Worm (Caenorhabditis elegans) whole organism, L1 larva: ENCODE data around the gene pqn-39.

Source experiments
- C16A3.4 ChIP-seq: fragments of 150-350 bp; optimal IDR thresholded peaks from 2 replicates; lab custom pipeline; 2014; ENCODE audit warnings: missing biosample characterization, missing genetic modification characterization
- F16B12.6 ChIP-seq: fragments of 150-350 bp; optimal IDR thresholded peaks from 2 replicates; lab custom pipeline; 2014; ENCODE audit warnings: missing biosample characterization, missing genetic modification characterization
- aly-2 ChIP-seq: fragments of 150-350 bp; optimal IDR thresholded peaks from 2 replicates; lab custom pipeline; 2014; ENCODE audit warnings: missing biosample characterization, missing genetic modification characterization
- ceh-82 ChIP-seq, 3 experiments: fragments of 150-350 bp in 1 of 3; sonication (generic microtip) in 2 of 3; optimal IDR thresholded peaks; 2 replicates each; lab custom pipeline; 2014 to 2017; ENCODE audit warnings: missing biosample characterization in 3 of 3, missing genetic modification characterization in 3 of 3
- ces-1 ChIP-seq: fragments of 150-350 bp; optimal IDR thresholded peaks from 2 replicates; lab custom pipeline; 2014; ENCODE audit warnings: missing biosample characterization, missing genetic modification reagents, missing genetic modification characterization
- dpl-1 ChIP-seq, 3 experiments: fragments of 150-350 bp in 2 of 3; sonication (generic microtip) in 1 of 3; optimal IDR thresholded peaks; 2 replicates each; lab custom pipeline; 2014 to 2017; ENCODE audit warnings: missing biosample characterization in 3 of 3, missing genetic modification characterization in 3 of 3, missing genetic modification reagents in 3 of 3
- dsc-1 ChIP-seq: sonication (generic microtip); optimal IDR thresholded peaks from 2 replicates; lab custom pipeline; 2016; ENCODE audit warnings: mild to moderate bottlenecking, missing genetic modification characterization, missing compliant biosample characterization
- efl-1 ChIP-seq, 4 experiments: fragments of 150-350 bp; optimal IDR thresholded peaks in 3 of 4; peaks in 1 of 4; 1 replicate in 1 of 4; 2 replicates in 3 of 4; lab custom pipeline; 2014; ENCODE audit warnings: missing biosample characterization in 2 of 4, missing genetic modification characterization in 2 of 4, missing genetic modification reagents in 2 of 4
- efl-3 ChIP-seq: fragments of 200-800 bp; sonication (Bioruptor generic); optimal IDR thresholded peaks from 2 replicates; lab custom pipeline; 2018; ENCODE audit warnings: mild to moderate bottlenecking, missing genetic modification characterization, missing compliant biosample characterization
- egl-13 ChIP-seq: sonication (generic microtip); optimal IDR thresholded peaks from 2 replicates; lab custom pipeline; 2016; ENCODE audit warnings: missing genotype, missing genetic modification reagents, missing genetic modification characterization, missing compliant biosample characterization
- elt-2 ChIP-seq: sonication (generic microtip); optimal IDR thresholded peaks from 2 replicates; lab custom pipeline; 2016; ENCODE audit warnings: missing genetic modification characterization, mild to moderate bottlenecking, inconsistent platforms, missing compliant biosample characterization, missing genetic modification reagents
- elt-3 ChIP-seq, 6 experiments: fragments of 150-350 bp in 1 of 6; sonication (generic microtip); optimal IDR thresholded peaks; 2 replicates each; lab custom pipeline; 2017 to 2018; ENCODE audit warnings: missing biosample characterization in 6 of 6, missing genetic modification characterization in 6 of 6, inconsistent platforms in 1 of 6
- ets-5 ChIP-seq: fragments of 200-800 bp; sonication (Bioruptor generic); IDR thresholded peaks from 2 replicates; pipeline ENCODE4 v1.3.6; 2022; ENCODE audit warnings: missing genetic modification characterization, missing compliant biosample characterization
- fkh-10 ChIP-seq: sonication (generic microtip); optimal IDR thresholded peaks from 2 replicates; lab custom pipeline; 2017; ENCODE audit warnings: missing biosample characterization, missing genetic modification reagents, missing genetic modification characterization
- hlh-4 ChIP-seq: sonication (generic microtip); optimal IDR thresholded peaks from 2 replicates; lab custom pipeline; 2016; ENCODE audit warnings: mild to moderate bottlenecking, missing genetic modification characterization, missing compliant biosample characterization
- irx-1 ChIP-seq: sonication (generic microtip); optimal IDR thresholded peaks from 2 replicates; lab custom pipeline; 2016; ENCODE audit warnings: missing genetic modification characterization, missing compliant biosample characterization
- jun-1 ChIP-seq: fragments of 150-350 bp; optimal IDR thresholded peaks from 2 replicates; lab custom pipeline; 2014; ENCODE audit warnings: missing biosample characterization, missing genetic modification reagents, missing genetic modification characterization
- lin-13 ChIP-seq: fragments of 150-350 bp; optimal IDR thresholded peaks from 2 replicates; lab custom pipeline; 2014; ENCODE audit warnings: missing biosample characterization, missing genetic modification reagents, missing genetic modification characterization
- lin-15B ChIP-seq: fragments of 150-350 bp; sonication (generic microtip); optimal IDR thresholded peaks from 3 replicates; lab custom pipeline; 2014; ENCODE audit warnings: missing biosample characterization, missing genetic modification characterization
- lsy-2 ChIP-seq, 2 experiments: fragments of 150-350 bp; optimal IDR thresholded peaks; 2 replicates each; lab custom pipeline; 2014; ENCODE audit warnings: missing biosample characterization in 2 of 2, missing genetic modification characterization in 2 of 2
- mep-1 ChIP-seq: fragments of 150-350 bp; optimal IDR thresholded peaks from 2 replicates; lab custom pipeline; 2014; ENCODE audit warnings: missing biosample characterization, missing genetic modification characterization
- nhr-12 ChIP-seq: sonication (generic microtip); optimal IDR thresholded peaks from 2 replicates; lab custom pipeline; 2017; ENCODE audit warnings: missing biosample characterization, missing genetic modification characterization
- nhr-19 ChIP-seq: fragments of 200-800 bp; sonication (Bioruptor generic); conservative IDR thresholded peaks from 2 replicates; pipeline ENCODE4 v1.3.6; 2022; ENCODE audit warnings: missing genetic modification characterization, missing compliant biosample characterization
- nhr-47 ChIP-seq: sonication (generic microtip); optimal IDR thresholded peaks from 2 replicates; lab custom pipeline; 2016; ENCODE audit warnings: mild to moderate bottlenecking, missing genetic modification characterization, moderate library complexity, missing compliant biosample characterization
- nhr-71 ChIP-seq: sonication (generic microtip); optimal IDR thresholded peaks from 2 replicates; lab custom pipeline; 2016; ENCODE audit warnings: mild to moderate bottlenecking, missing genetic modification characterization, moderate library complexity, missing compliant biosample characterization
- nhr-76 ChIP-seq: sonication (generic microtip); optimal IDR thresholded peaks from 2 replicates; lab custom pipeline; 2017; ENCODE audit warnings: missing biosample characterization, missing genetic modification characterization
- nhr-77 ChIP-seq: fragments of 150-350 bp; optimal IDR thresholded peaks from 2 replicates; lab custom pipeline; 2014; ENCODE audit warnings: missing biosample characterization, missing genetic modification characterization
- nhr-90 ChIP-seq: sonication (generic microtip); optimal IDR thresholded peaks from 2 replicates; lab custom pipeline; 2016; ENCODE audit warnings: mild to moderate bottlenecking, missing genetic modification characterization, missing compliant biosample characterization; ENCODE audit not compliant: poor library complexity
- pag-3 ChIP-seq: sonication (generic microtip); optimal IDR thresholded peaks from 2 replicates; lab custom pipeline; 2017; ENCODE audit warnings: missing genetic modification characterization, mild to moderate bottlenecking, missing compliant biosample characterization, antibody characterized with exemption, borderline replicate concordance; ENCODE audit not compliant: insufficient read depth
- pax-3 ChIP-seq: fragments of 200-800 bp; sonication (Bioruptor generic); optimal IDR thresholded peaks from 2 replicates; lab custom pipeline; 2018; ENCODE audit warnings: mild to moderate bottlenecking, missing genetic modification characterization, moderate library complexity, missing compliant biosample characterization
- skn-1 ChIP-seq: fragments of 150-350 bp; optimal IDR thresholded peaks from 2 replicates; lab custom pipeline; 2014; ENCODE audit warnings: missing biosample characterization, missing genetic modification characterization
- snpc-4 ChIP-seq: fragments of 150-350 bp; optimal IDR thresholded peaks from 2 replicates; lab custom pipeline; 2014; ENCODE audit warnings: missing biosample characterization, missing genetic modification characterization
- snu-23 ChIP-seq: sonication (generic microtip); optimal IDR thresholded peaks from 2 replicates; lab custom pipeline; 2016; ENCODE audit warnings: missing genetic modification characterization, missing compliant biosample characterization
- sox-4 ChIP-seq: sonication (generic microtip); optimal IDR thresholded peaks from 2 replicates; lab custom pipeline; 2016; ENCODE audit warnings: missing genetic modification characterization, missing compliant biosample characterization
- sptf-1 ChIP-seq: fragments of 150-350 bp; optimal IDR thresholded peaks from 2 replicates; lab custom pipeline; 2014; ENCODE audit warnings: missing biosample characterization, missing genetic modification characterization
- sup-37 ChIP-seq: fragments of 200-800 bp; sonication (Bioruptor generic); optimal IDR thresholded peaks from 2 replicates; lab custom pipeline; 2018; ENCODE audit warnings: mild to moderate bottlenecking, missing genetic modification characterization, missing compliant biosample characterization
- tlp-1 ChIP-seq: fragments of 150-350 bp; optimal IDR thresholded peaks from 2 replicates; lab custom pipeline; 2014; ENCODE audit warnings: missing biosample characterization, missing genetic modification characterization
- unc-30 ChIP-seq: sonication (generic microtip); optimal IDR thresholded peaks from 2 replicates; lab custom pipeline; 2017; ENCODE audit warnings: missing biosample characterization, missing genetic modification characterization
- unc-98 ChIP-seq: fragments of 200-800 bp; sonication (Bioruptor generic); IDR thresholded peaks from 2 replicates; pipeline ENCODE4 v1.3.6; 2022; ENCODE audit warnings: missing genetic modification characterization, missing compliant biosample characterization
- vab-15 ChIP-seq: sonication (generic microtip); optimal IDR thresholded peaks from 2 replicates; lab custom pipeline; 2017; ENCODE audit warnings: missing genotype, mild to moderate bottlenecking, missing genetic modification characterization, missing compliant biosample characterization
- zag-1 ChIP-seq: fragments of 150-350 bp; optimal IDR thresholded peaks from 2 replicates; lab custom pipeline; 2014; ENCODE audit warnings: missing biosample characterization, missing genetic modification characterization
- ztf-4 ChIP-seq: fragments of 150-350 bp; optimal IDR thresholded peaks from 2 replicates; lab custom pipeline; 2014; ENCODE audit warnings: missing biosample characterization, missing genetic modification characterization

Gene pqn-39

ce11 chrX:14012417-14012816, 43.9 kb upstream of the pqn-39 start, which contains the start of gene tbc-19:
TSS of gene tbc-19 (minus strand) at chrX:14012517.
- TF ChIP-seq nhr-12 (tag; lab: Kevin White, UChicago) (no peak), lin-13 (GFP tag; lab: Kevin White, UChicago) (no peak), nhr-77 (tag; lab: Kevin White, UChicago) (no peak), efl-3 (GFP tag; lab: Kevin White, UChicago) (no peak), nhr-19 (GFP tag; lab: Robert Waterston, UW) (no peak), ceh-82 (tag; optimal IDR thresholded peaks at IDR 0.05; lab: Kevin White, UChicago) (no peak), ets-5 (GFP tag; lab: Robert Waterston, UW) (no peak), aly-2 (no peak), nhr-90 (tag; lab: Kevin White, UChicago) (no peak), snpc-4 (tag; lab: Kevin White, UChicago) (no peak), C16A3.4 (tag; lab: Kevin White, UChicago) (no peak), snu-23 (GFP tag; lab: Kevin White, UChicago) (no peak), unc-30 (tag; lab: Kevin White, UChicago) (no peak), sox-4 (tag; lab: Kevin White, UChicago) (no peak), sptf-1 (tag; lab: Kevin White, UChicago) (no peak), pax-3 (no peak)
- TF ChIP-seq, all 84 proteins: peak for 0

DNA sequence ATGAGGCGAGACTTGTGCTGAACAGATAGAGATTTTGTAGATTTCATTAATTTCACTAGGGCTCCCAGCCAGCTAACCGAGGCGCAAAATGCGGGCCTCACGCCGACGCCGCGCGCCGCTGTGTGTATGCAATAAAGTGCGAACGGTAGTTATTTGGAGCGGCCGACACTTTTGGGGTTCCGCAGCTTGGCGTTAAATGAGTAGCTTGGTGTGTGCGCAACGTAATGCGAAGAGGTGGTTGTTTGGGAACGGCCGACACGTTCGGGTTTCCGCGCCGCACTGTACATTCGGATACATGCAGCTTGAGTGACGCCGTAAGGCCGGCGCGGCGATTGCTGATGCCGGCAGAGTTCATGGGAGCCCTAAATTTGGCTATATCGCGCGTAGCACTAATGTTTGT, 39.7 kb upstream of the pqn-39 start:
- TF ChIP-seq dpl-1 (GFP tag; optimal IDR thresholded peaks at IDR 0.05; lab: Kevin White, UChicago) (no peak), unc-98 (GFP tag; lab: Robert Waterston, UW) (no peak), nhr-90 (tag; lab: Kevin White, UChicago) (no peak), nhr-71 (tag; lab: Kevin White, UChicago) (no peak), nhr-47 (tag; lab: Kevin White, UChicago) (no peak), sup-37 (no peak), fkh-10 (GFP tag; lab: Kevin White, UChicago) (no peak), snpc-4 (tag; lab: Kevin White, UChicago) (peak; percentile 9), tlp-1 (tag; lab: Kevin White, UChicago) (no peak)
- TF ChIP-seq, all 84 proteins: peak for 1

DNA sequence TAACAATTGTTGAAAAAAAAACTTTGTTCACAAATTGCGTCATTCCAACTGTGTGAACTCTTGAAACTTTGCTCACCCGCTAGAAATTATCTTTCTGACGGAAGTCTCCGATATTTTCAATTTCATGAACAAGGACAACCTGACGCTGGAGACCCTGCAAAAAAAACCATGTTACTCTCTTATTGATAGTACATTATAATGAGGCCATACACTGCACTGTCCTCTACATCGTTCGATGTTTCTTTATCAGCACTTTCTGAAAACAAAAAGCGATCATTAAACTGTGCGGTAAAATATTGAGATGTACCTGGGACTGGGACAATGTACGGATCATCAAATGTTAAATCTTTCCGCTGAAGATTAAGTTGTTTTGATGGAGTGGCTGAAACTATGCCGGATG, 35.1 kb upstream of the pqn-39 start:
- peak; percentile 30 for TF ChIP-seq elt-2 (tag; lab: Kevin White, UChicago)
- no peak for TF ChIP-seq ztf-4 (tag; lab: Kevin White, UChicago)
- no peak for TF ChIP-seq ces-1
- TF ChIP-seq egl-13 (tag; lab: Kevin White, UChicago) = no peak
- no peak for TF ChIP-seq nhr-12 (tag; lab: Kevin White, UChicago)

ce11 chrX:14002739-14003138, 34.3 kb upstream of the pqn-39 start:
- no peak for TF ChIP-seq efl-1 (optimal IDR thresholded peaks at IDR 0.05; lab: Kevin White, UChicago)
- peak in 1 of 2 experiments; percentile 9 for TF ChIP-seq efl-1 (GFP tag; optimal IDR thresholded peaks at IDR 0.05 in 1 of 2; lab: Kevin White, UChicago)
- TF ChIP-seq nhr-76 (tag; lab: Kevin White, UChicago) = no peak

DNA sequence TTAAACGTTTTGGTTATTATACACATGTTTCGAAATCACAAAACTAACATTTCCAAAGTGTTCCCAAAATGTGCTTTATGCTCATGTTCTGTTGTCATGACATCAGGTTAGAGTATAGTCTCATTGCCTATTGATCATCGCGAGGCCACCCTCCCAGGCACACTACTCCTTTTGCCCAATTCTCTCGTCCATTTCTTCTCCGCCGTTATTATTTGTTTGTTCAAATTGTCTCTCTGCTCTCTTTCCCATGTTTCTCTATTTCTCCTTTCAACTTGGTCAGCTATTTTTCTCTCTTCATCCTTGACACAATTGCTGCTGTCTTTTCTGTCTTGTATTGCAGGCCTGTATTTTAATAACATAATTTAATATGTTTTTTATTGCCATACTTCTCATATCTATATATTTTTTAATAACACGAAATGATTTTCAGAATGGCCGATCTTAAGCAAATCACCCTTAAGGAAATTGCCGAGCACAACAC, 33.1 kb upstream of the pqn-39 start, which contains the start of gene cytb-5.1:
cytb-5.1 (plus strand) TSS at position 431 of the 481 bp plus-strand sequence.
- TF ChIP-seq hlh-4 (tag; lab: Kevin White, UChicago) (no peak), lin-15B (no peak), efl-1 (optimal IDR thresholded peaks at IDR 0.05; lab: Kevin White, UChicago) (peak in 1 of 2 experiments; percentile 8), efl-1 (GFP tag; optimal IDR thresholded peaks at IDR 0.05 in 1 of 2; lab: Kevin White, UChicago) (peak in 1 of 2 experiments; percentile 7), zag-1 (no peak), pag-3 (no peak), egl-13 (tag; lab: Kevin White, UChicago) (no peak), nhr-76 (tag; lab: Kevin White, UChicago) (no peak), mep-1 (tag; lab: Kevin White, UChicago) (no peak), dsc-1 (no peak), nhr-19 (GFP tag; lab: Robert Waterston, UW) (no peak), jun-1 (tag; lab: Kevin White, UChicago) (peak; percentile 44), nhr-12 (tag; lab: Kevin White, UChicago) (no peak), pax-3 (no peak), ztf-4 (tag; lab: Kevin White, UChicago) (no peak), vab-15 (tag; lab: Kevin White, UChicago) (no peak), sptf-1 (tag; lab: Kevin White, UChicago) (no peak), elt-3 (tag; optimal IDR thresholded peaks at IDR 0.05; lab: Kevin White, UChicago) (peak in 1 of 6 experiments; percentile 17), lsy-2 (tag; optimal IDR thresholded peaks at IDR 0.05; lab: Kevin White, UChicago) (peak in 1 of 2 experiments; percentile 11), nhr-47 (tag; lab: Kevin White, UChicago) (peak; percentile 28), F16B12.6 (no peak), irx-1 (tag; lab: Kevin White, UChicago) (no peak), skn-1 (peak; percentile 2), fkh-10 (GFP tag; lab: Kevin White, UChicago) (no peak), ces-1 (no peak)
